Worm (Caenorhabditis elegans): ENCODE data around the gene F53F4.11.

DNA sequence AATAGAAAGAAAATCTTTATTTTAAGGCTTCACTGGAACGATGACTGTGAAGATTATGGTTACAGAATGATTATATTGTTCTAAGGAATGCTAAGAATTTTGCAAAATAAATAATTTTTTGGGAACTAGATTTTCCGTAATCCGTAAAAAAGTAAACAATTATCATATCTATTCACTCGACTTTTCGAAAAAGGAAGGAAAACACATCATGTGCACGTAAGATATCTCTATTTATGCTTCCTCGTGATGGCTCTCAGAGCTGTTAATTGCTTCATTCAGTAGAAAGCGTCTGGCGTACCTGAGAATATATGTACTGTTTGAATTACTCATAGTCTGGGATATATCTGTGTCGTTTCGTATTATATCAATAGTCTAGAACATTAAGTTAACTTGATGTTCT, 4.6 kb downstream of the F53F4.11 start, which contains the start of gene srd-11:
- TF ChIP-seq ama-1 (optimal IDR thresholded peaks at IDR 0.05) (no peak), pqm-1 (tag; optimal IDR thresholded peaks at IDR 0.05) (no peak), F13H6.1 (tag; optimal IDR thresholded peaks at IDR 0.05) (no peak), eyg-1 (tag; optimal IDR thresholded peaks at IDR 0.05) (no peak), ceh-18 (tag; optimal IDR thresholded peaks at IDR 0.05) (no peak), nhr-11 (tag; optimal IDR thresholded peaks at IDR 0.05) (no peak), unc-3 (GFP tag; conservative IDR thresholded peaks at IDR 0.05) (no peak), unc-3 (tag; optimal IDR thresholded peaks at IDR 0.05) (no peak)

Data from whole organism, late embryonic.